Fruit fly (Drosophila melanogaster): ENCODE results near the gene CG14947.

Gene CG14947

DNA sequence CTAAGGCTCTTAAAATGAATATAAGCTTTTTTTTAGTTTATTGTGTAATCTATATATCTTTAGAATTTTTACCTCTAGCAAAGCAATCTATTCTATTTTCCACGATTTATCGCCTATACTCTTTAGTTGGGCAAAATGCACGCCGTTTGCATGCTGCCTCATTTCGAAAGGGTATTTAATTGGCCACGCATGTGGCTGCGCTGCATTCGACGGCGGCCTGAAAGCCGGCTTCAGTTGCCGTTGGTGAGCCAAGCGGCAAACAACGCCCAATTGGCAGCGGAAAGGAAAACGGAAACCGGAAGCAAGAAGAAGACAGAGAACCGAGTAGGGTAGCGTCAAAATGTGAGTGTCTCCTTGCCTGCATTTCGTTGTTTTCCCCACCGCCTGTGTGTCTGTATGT, at the start of gene CG14947:
Gene CG14947 (plus strand): TSS at position 251 of the 400 bp plus-strand sequence.
- TF ChIP-seq Hr39 (GFP tag; optimal IDR thresholded peaks at IDR 0.05) (peak; percentile 22), ss (GFP tag; optimal IDR thresholded peaks at IDR 0.05) (peak; percentile 21 to 39), CG4318 (GFP tag; optimal IDR thresholded peaks at IDR 0.05) (no peak), CG3032 (tag; optimal IDR thresholded peaks at IDR 0.05) (no peak), OdsH (GFP tag; optimal IDR thresholded peaks at IDR 0.05) (peak; percentile 36), CG16779 (tag; optimal IDR thresholded peaks at IDR 0.05) (no peak), CG11762 (GFP tag; optimal IDR thresholded peaks at IDR 0.05; ENCODE audit: insufficient read depth) (no peak), Hr4 (GFP tag; optimal IDR thresholded peaks at IDR 0.05) (peak; percentile 47), Eip78C (GFP tag) (peak; percentile 75), eg (GFP tag; IDR thresholded peaks at IDR 0.05) (0 out of 3 replicates have a peak, but pooled peaks have one; percentile 29), dsx (GFP tag; optimal IDR thresholded peaks at IDR 0.05; ENCODE audit: poor library complexity, severe bottlenecking) (no peak), Blimp-1 (GFP tag; optimal IDR thresholded peaks at IDR 0.05) (no peak), esn (GFP tag; optimal IDR thresholded peaks at IDR 0.05) (peak; percentile 26), CG11294 (GFP tag; IDR thresholded peaks at IDR 0.05) (no peak), CG6808 (GFP tag; optimal IDR thresholded peaks at IDR 0.05) (peak; percentile 23), CG3919 (GFP tag; optimal IDR thresholded peaks at IDR 0.05) (peak; percentile 2), CG6163 (GFP tag; IDR thresholded peaks at IDR 0.05) (no peak; the same call in 2 of the 3 replicates), CG8119 (GFP tag; IDR thresholded peaks at IDR 0.05) (0 out of 3 replicates have a peak, but pooled peaks have one; percentile 37), CG11902 (GFP tag; optimal IDR thresholded peaks at IDR 0.05) (no peak), Ets96B (tag; optimal IDR thresholded peaks at IDR 0.05) (no peak), topi (GFP tag; optimal IDR thresholded peaks at IDR 0.05) (peak; percentile 0), dac (GFP tag; optimal IDR thresholded peaks at IDR 0.05) (no peak), CG15336 (GFP tag; IDR thresholded peaks at IDR 0.05) (peak; percentile 51), Hr38 (GFP tag; optimal IDR thresholded peaks at IDR 0.05) (no peak), Sox102F (GFP tag; optimal IDR thresholded peaks at IDR 0.05) (peak; percentile 20), cyc (GFP tag; optimal IDR thresholded peaks at IDR 0.05) (no peak), Smox (GFP tag; optimal IDR thresholded peaks at IDR 0.05) (peak; percentile 15), Gug (GFP tag; IDR thresholded peaks at IDR 0.05) (no peak), CG34406 (GFP tag; optimal IDR thresholded peaks at IDR 0.05) (peak; percentile 4), pdm3 (GFP tag; optimal IDR thresholded peaks at IDR 0.05) (peak; percentile 41), Ets21C (GFP tag; optimal IDR thresholded peaks at IDR 0.05) (no peak), CG1621 (tag; optimal IDR thresholded peaks at IDR 0.05) (no peak), svp (GFP tag) (no peak), fd59A (GFP tag; optimal IDR thresholded peaks at IDR 0.05) (no peak), lz (GFP tag; optimal IDR thresholded peaks at IDR 0.05) (peak; percentile 5), CG31627 (GFP tag; optimal IDR thresholded peaks at IDR 0.05) (peak; percentile 16), CG8632 (GFP tag; optimal IDR thresholded peaks at IDR 0.05) (peak; percentile 20), CG10631 (GFP tag; optimal IDR thresholded peaks at IDR 0.05) (no peak), Sox14 (GFP tag; optimal IDR thresholded peaks at IDR 0.05) (no peak), CG32006 (GFP tag; optimal IDR thresholded peaks at IDR 0.05) (peak; percentile 37), Met (GFP tag; optimal IDR thresholded peaks at IDR 0.05) (peak; percentile 17), CG6792 (GFP tag; optimal IDR thresholded peaks at IDR 0.05) (peak; percentile 10), CG7368 (GFP tag; optimal IDR thresholded peaks at IDR 0.05) (no peak), Sox15 (GFP tag; optimal IDR thresholded peaks at IDR 0.05) (no peak), Eip93F (GFP tag; optimal IDR thresholded peaks at IDR 0.05) (no peak), achi (GFP tag; optimal IDR thresholded peaks at IDR 0.05) (peak; percentile 15), net (GFP tag; optimal IDR thresholded peaks at IDR 0.05) (peak; percentile 10), CG6854 (GFP tag; optimal IDR thresholded peaks at IDR 0.05) (no peak), spab (GFP tag; optimal IDR thresholded peaks at IDR 0.05) (no peak), CG8319 (GFP tag; optimal IDR thresholded peaks at IDR 0.05) (no peak), fkh (GFP tag; optimal IDR thresholded peaks at IDR 0.05) (no peak), Lpt (GFP tag; optimal IDR thresholded peaks at IDR 0.05) (no peak), Eip75B (GFP tag; optimal IDR thresholded peaks at IDR 0.05) (peak; percentile 34)

Measured in whole organism, prepupa.